Fruit fly (Drosophila melanogaster) whole organism, wandering third instar larva: Measurements from ENCODE around the gene CG13838.

ENCODE experiments used
- Abd-B ChIP-seq: fragments of >200 bp; optimal IDR thresholded peaks from 2 replicates; lab custom pipeline; 2017; ENCODE audit warnings: missing biosample characterization, missing genetic modification characterization
- CG32264 ChIP-seq: fragments of 200-800 bp; sonication (Bioruptor generic); optimal IDR thresholded peaks from 2 replicates; lab custom pipeline; 2016; ENCODE audit warnings: missing biosample characterization, missing genetic modification characterization
- CG9705 ChIP-seq: fragments of 200-800 bp; sonication (Bioruptor generic); optimal IDR thresholded peaks from 2 replicates; lab custom pipeline; 2018; ENCODE audit warnings: missing biosample characterization, mild to moderate bottlenecking, missing genetic modification characterization
- CrebA ChIP-seq: fragments of 200-800 bp; sonication (Bioruptor generic); optimal IDR thresholded peaks from 2 replicates; lab custom pipeline; 2016; ENCODE audit warnings: missing biosample characterization, mild to moderate bottlenecking, missing genetic modification characterization, borderline replicate concordance
- GATAd ChIP-seq: sonication (Bioruptor generic); optimal IDR thresholded peaks from 2 replicates; lab custom pipeline; 2016; ENCODE audit warnings: missing biosample characterization, missing genetic modification characterization
- Hnf4 ChIP-seq: fragments of 200-800 bp; sonication (Bioruptor generic); optimal IDR thresholded peaks from 2 replicates; lab custom pipeline; 2016; ENCODE audit warnings: missing biosample characterization, mild to moderate bottlenecking, missing genetic modification characterization
- Hr78 ChIP-seq: fragments of >200 bp; optimal IDR thresholded peaks from 2 replicates; lab custom pipeline; 2017; ENCODE audit warnings: missing biosample characterization, missing genetic modification characterization
- Jra ChIP-seq: sonication (Bioruptor generic); optimal IDR thresholded peaks from 2 replicates; lab custom pipeline; 2016; ENCODE audit warnings: missing biosample characterization, missing genetic modification characterization
- Mio ChIP-seq: sonication (Bioruptor generic); optimal IDR thresholded peaks from 2 replicates; lab custom pipeline; 2016; ENCODE audit warnings: missing biosample characterization, missing genetic modification characterization
- Myc ChIP-seq: fragments of >200 bp; optimal IDR thresholded peaks from 2 replicates; lab custom pipeline; 2017
- N ChIP-seq: fragments of >200 bp; optimal IDR thresholded peaks from 2 replicates; lab custom pipeline; 2018; ENCODE audit warnings: missing biosample characterization, missing external identifiers, missing genetic modification characterization
- OdsH ChIP-seq: fragments of 200-800 bp; sonication (Bioruptor generic); optimal IDR thresholded peaks from 2 replicates; lab custom pipeline; 2016; ENCODE audit warnings: missing biosample characterization, mild to moderate bottlenecking, missing genetic modification characterization
- Sp1 ChIP-seq: fragments of 200-800 bp; sonication (Bioruptor generic); optimal IDR thresholded peaks from 3 replicates; lab custom pipeline; 2019; ENCODE audit warnings: missing biosample characterization, mild to moderate bottlenecking, missing genetic modification characterization, moderate library complexity
- Vsx2 ChIP-seq: fragments of 200-300, 225-300 bp; sonication (Bioruptor generic); optimal IDR thresholded peaks from 2 replicates; lab custom pipeline; 2018; ENCODE audit warnings: missing biosample characterization, missing genetic modification characterization; ENCODE audit not compliant: partially characterized antibody
- br ChIP-seq: fragments of 200-800 bp; sonication (Bioruptor generic); optimal IDR thresholded peaks from 2 replicates; lab custom pipeline; 2016; ENCODE audit warnings: missing biosample characterization, missing genetic modification characterization
- brk ChIP-seq: fragments of 200-800 bp; sonication (Bioruptor generic); optimal IDR thresholded peaks from 2 replicates; lab custom pipeline; 2016; ENCODE audit warnings: missing biosample characterization, mild to moderate bottlenecking, missing genetic modification characterization
- dl ChIP-seq, 2 experiments: fragments of 175-275, 200-275 bp in 1 of 2; fragments of 200-275 bp in 1 of 2; sonication (Bioruptor generic); optimal IDR thresholded peaks; lab custom pipeline; 2018; ENCODE audit warnings: mild to moderate bottlenecking in 2 of 2, missing biosample characterization in 2 of 2, missing genetic modification characterization in 2 of 2, moderate library complexity in 2 of 2; ENCODE audit not compliant: partially characterized antibody in 2 of 2, insufficient read depth in 1 of 2
- dmrt93B ChIP-seq: fragments of 200-800 bp; sonication (Bioruptor generic); optimal IDR thresholded peaks from 2 replicates; lab custom pipeline; 2018; ENCODE audit warnings: missing biosample characterization, mild to moderate bottlenecking, missing genetic modification characterization
- foxo ChIP-seq, 2 experiments: fragments of 200-800 bp; sonication (Bioruptor generic); optimal IDR thresholded peaks; 2 replicates in 1 of 2; 3 replicates in 1 of 2; lab custom pipeline; 2016 to 2017; ENCODE audit warnings: missing biosample characterization in 2 of 2, missing genetic modification characterization in 2 of 2
- fru ChIP-seq: fragments of 200-800 bp; sonication (Bioruptor generic); optimal IDR thresholded peaks from 3 replicates; lab custom pipeline; 2016; ENCODE audit warnings: missing biosample characterization, mild to moderate bottlenecking, missing genetic modification characterization
- h ChIP-seq: fragments of 200-800 bp; sonication (Bioruptor generic); optimal IDR thresholded peaks from 3 replicates; lab custom pipeline; 2016; ENCODE audit warnings: missing biosample characterization, mild to moderate bottlenecking, missing genetic modification characterization
- jim ChIP-seq: fragments of 175-275, 200-325 bp; sonication (Bioruptor generic); optimal IDR thresholded peaks from 2 replicates; lab custom pipeline; 2016; ENCODE audit warnings: missing biosample characterization, mild to moderate bottlenecking, missing genetic modification characterization
- lola ChIP-seq: fragments of >200 bp; optimal IDR thresholded peaks from 2 replicates; lab custom pipeline; 2017; ENCODE audit warnings: missing biosample characterization, missing genetic modification characterization
- pan ChIP-seq: fragments of >200 bp; optimal IDR thresholded peaks from 2 replicates; lab custom pipeline; 2017
- psq ChIP-seq: fragments of 200-800 bp; sonication (Bioruptor generic); optimal IDR thresholded peaks from 3 replicates; lab custom pipeline; 2017; ENCODE audit warnings: missing biosample characterization, mild to moderate bottlenecking, missing genetic modification characterization, moderate library complexity
- rgr ChIP-seq: fragments of 200-800 bp; sonication (Bioruptor generic); optimal IDR thresholded peaks from 3 replicates; lab custom pipeline; 2016; ENCODE audit warnings: missing biosample characterization, mild to moderate bottlenecking, missing genetic modification characterization
- sv ChIP-seq: fragments of 200-800 bp; sonication (Bioruptor generic); optimal IDR thresholded peaks from 3 replicates; lab custom pipeline; 2016; ENCODE audit warnings: missing biosample characterization, missing genetic modification characterization
- tai ChIP-seq: sonication (Bioruptor generic); optimal IDR thresholded peaks from 2 replicates; lab custom pipeline; 2016; ENCODE audit warnings: missing biosample characterization, missing genetic modification characterization
- usp ChIP-seq: fragments of >200 bp; optimal IDR thresholded peaks from 2 replicates; lab custom pipeline; 2017; ENCODE audit warnings: missing biosample characterization, missing genetic modification characterization

CG13838 gene

DNA sequence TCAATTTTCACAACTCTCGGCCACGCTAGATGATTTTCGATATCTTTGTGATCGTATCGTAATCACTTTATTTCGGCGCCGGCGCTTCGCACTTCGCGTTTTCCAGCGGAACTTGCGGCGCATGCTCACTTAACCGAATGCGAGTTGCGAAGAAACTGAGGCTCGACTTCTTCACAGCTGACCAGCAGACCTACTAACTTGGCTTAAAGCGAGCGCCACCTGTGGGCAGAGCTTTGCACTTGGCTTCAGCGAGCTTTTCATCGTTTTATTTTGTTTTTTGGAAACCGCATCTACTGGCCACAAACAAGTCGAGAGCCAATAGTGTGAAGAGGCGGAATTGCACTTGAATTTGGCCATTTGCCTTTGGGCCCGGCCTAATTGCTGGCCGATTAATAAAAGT lies 31.6 kb upstream of the CG13838 start, which contains the start of gene CG34375:
Gene CG34375 (minus strand): TSS at position 157 of the 400 bp plus-strand sequence.
- no peak for TF ChIP-seq Hnf4 (GFP tag; lab: Kevin White, UChicago)
- no peak for TF ChIP-seq rgr (GFP tag; lab: Kevin White, UChicago)
- no peak for TF ChIP-seq tai
- TF ChIP-seq h: no peak
- TF ChIP-seq CG32264 (GFP tag; lab: Kevin White, UChicago): no peak
- no peak for TF ChIP-seq Mio (GFP tag; lab: Kevin White, UChicago)
- TF ChIP-seq Myc (lab: Kevin White, UChicago): no peak
- no peak for TF ChIP-seq Hr78 (GFP tag; lab: Kevin White, UChicago)
- TF ChIP-seq N (GFP tag; lab: Kevin White, UChicago): no peak
- no peak for TF ChIP-seq foxo (GFP tag; optimal IDR thresholded peaks at IDR 0.05; lab: Kevin White, UChicago)
- no peak for TF ChIP-seq sv (GFP tag; lab: Kevin White, UChicago)
- TF ChIP-seq dl (GFP tag; optimal IDR thresholded peaks at IDR 0.05; lab: Kevin White, UChicago; ENCODE audit: insufficient read depth in 1 of 2, partially characterized antibody in 2 of 2): no peak
- no peak for TF ChIP-seq pan (lab: Kevin White, UChicago)
- TF ChIP-seq Jra (GFP tag; lab: Kevin White, UChicago): no peak
- no peak for TF ChIP-seq Vsx2 (GFP tag; lab: Kevin White, UChicago)

dm6 chr3R:23012017-23012416 lies 30.0 kb upstream of the CG13838 start, which contains the start of gene CG6688:
CG6688 (plus strand) TSS chr3R:23012412.
- TF ChIP-seq psq (GFP tag; lab: Kevin White, UChicago): no peak
- TF ChIP-seq foxo (GFP tag; optimal IDR thresholded peaks at IDR 0.05; lab: Kevin White, UChicago): no peak
- TF ChIP-seq brk (GFP tag; lab: Kevin White, UChicago): no peak
- no peak for TF ChIP-seq Abd-B (GFP tag; lab: Kevin White, UChicago)
- no peak for TF ChIP-seq sv (GFP tag; lab: Kevin White, UChicago)
- no peak for TF ChIP-seq dmrt93B (GFP tag; lab: Kevin White, UChicago)
- no peak for TF ChIP-seq Mio (GFP tag; lab: Kevin White, UChicago)
- no peak for TF ChIP-seq fru (GFP tag; lab: Kevin White, UChicago)

DNA sequence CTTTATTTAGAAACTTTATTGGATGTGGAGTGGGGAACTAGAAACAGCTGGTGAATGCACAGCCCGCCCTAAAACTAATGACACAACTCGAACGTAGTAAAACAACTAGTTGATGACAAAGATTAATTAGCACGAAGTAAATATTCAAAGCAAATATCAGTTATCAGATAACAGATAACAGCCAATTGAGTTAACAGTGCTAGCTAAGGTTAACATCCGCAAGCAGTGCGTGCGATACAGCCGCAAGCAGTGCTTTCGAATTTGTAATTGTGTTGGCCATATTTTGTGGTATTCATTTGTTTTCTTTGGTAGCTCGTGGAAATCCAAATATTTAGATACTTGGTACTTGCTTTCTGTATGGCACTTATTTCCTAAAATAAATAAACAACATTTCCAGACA lies 28.6 kb upstream of the CG13838 start:
- no peak for TF ChIP-seq Mio (GFP tag; lab: Kevin White, UChicago)
- no peak for TF ChIP-seq CrebA (GFP tag; lab: Kevin White, UChicago)
- TF ChIP-seq foxo (GFP tag; optimal IDR thresholded peaks at IDR 0.05; lab: Kevin White, UChicago): no peak
- no peak for TF ChIP-seq dmrt93B (GFP tag; lab: Kevin White, UChicago)
- no peak for TF ChIP-seq Jra (GFP tag; lab: Kevin White, UChicago)
- no peak for TF ChIP-seq Myc (lab: Kevin White, UChicago)

DNA sequence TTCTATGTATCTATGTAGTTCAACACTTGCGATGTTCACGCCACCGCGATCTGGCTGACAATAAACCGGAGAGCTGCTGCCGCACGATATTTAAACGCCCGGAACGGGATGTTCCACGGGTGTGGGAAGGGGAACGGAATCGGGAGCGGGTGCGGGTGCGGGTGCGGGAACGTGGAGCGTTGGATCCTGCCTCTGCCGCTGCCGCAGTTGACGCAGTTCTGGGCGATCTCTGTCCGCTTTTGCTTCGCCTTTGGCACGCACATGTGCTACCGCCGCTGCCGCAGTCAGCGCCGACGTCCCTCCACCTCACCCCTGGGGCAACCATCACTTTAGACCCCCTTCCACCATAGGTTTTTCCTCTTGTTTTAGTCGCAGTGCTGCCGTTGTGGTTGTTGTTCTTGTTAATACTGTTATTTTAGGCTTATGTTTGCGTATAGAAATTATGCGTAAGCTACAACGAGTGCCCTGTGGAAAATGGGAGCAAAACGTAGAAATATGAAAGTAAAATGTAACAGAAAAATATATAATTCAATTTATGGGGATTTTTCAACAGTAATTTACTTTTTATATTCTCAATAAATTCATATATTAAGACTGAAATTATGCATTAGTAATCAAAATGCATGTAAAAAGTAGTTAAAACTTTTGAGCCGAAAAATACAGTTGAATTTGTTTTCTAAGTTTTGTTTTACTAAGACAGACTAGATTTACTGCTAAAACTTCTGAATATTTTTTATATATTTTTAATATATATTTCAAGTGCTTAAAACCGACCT lies 15.2 kb upstream of the CG13838 start, which contains the start of gene lmd:
Gene lmd (minus strand): TSS at position 62 of the 776 bp plus-strand sequence.
- no peak for TF ChIP-seq Hnf4 (GFP tag; lab: Kevin White, UChicago)
- no peak for TF ChIP-seq brk (GFP tag; lab: Kevin White, UChicago)
- no peak for TF ChIP-seq Mio (GFP tag; lab: Kevin White, UChicago)
- TF ChIP-seq Vsx2 (GFP tag; lab: Kevin White, UChicago): no peak
- no peak for TF ChIP-seq jim (GFP tag; lab: Kevin White, UChicago)
- TF ChIP-seq usp (GFP tag; lab: Kevin White, UChicago): no peak
- no peak for TF ChIP-seq br (GFP tag; lab: Kevin White, UChicago)
- no peak for TF ChIP-seq pan (lab: Kevin White, UChicago)
- TF ChIP-seq Myc (lab: Kevin White, UChicago): no peak
- no peak for TF ChIP-seq OdsH (GFP tag; lab: Kevin White, UChicago)
- no peak for TF ChIP-seq GATAd (GFP tag; lab: Kevin White, UChicago)
- TF ChIP-seq CG32264 (GFP tag; lab: Kevin White, UChicago): no peak

DNA sequence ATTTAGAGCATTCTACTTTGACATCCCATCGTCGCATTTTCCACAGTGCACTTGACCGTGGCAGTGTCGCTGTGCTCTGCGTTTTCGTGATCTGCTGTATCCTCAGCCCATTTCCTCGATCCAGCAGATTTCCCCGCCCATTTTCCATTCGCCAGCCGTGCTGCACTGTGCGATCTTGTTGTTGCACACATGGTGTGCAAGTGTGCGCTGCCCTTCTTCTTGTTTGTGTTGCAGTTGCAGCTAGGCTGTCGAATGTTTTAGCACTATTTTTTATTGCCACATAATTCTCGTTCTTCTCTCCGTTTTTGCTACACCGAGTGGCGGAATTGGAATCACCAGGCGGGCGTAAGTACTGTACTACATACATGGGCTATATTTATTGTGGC lies 14.6 kb upstream of the CG13838 start:
- TF ChIP-seq usp (GFP tag; lab: Kevin White, UChicago): no peak
- no peak for TF ChIP-seq lola
- no peak for TF ChIP-seq Abd-B (GFP tag; lab: Kevin White, UChicago)
- no peak for TF ChIP-seq GATAd (GFP tag; lab: Kevin White, UChicago)
- no peak for TF ChIP-seq N (GFP tag; lab: Kevin White, UChicago)
- no peak for TF ChIP-seq psq (GFP tag; lab: Kevin White, UChicago)
- no peak for TF ChIP-seq Sp1 (GFP tag; lab: Kevin White, UChicago)
- TF ChIP-seq OdsH (GFP tag; lab: Kevin White, UChicago): no peak
- no peak for TF ChIP-seq CG9705 (GFP tag; lab: Kevin White, UChicago)
